Worm (Caenorhabditis elegans): ENCODE data around the gene fbxb-59.

The fbxb-59 gene

ce11 chrV:20162290-20163104 lies 43.5 kb downstream of the fbxb-59 start (continued):
- TF ChIP-seq F26F4.8 (GFP tag; conservative IDR thresholded peaks at IDR 0.05) (no peak), mep-1 (tag; optimal IDR thresholded peaks at IDR 0.05) (peak; percentile 73)

- TF ChIP-seq lin-39 (tag; optimal IDR thresholded peaks at IDR 0.05) (no peak), nhr-48 (tag; optimal IDR thresholded peaks at IDR 0.05) (peak; percentile 44), jun-1 (tag; optimal IDR thresholded peaks at IDR 0.05) (peak; percentile 11), mxl-2 (GFP tag; conservative IDR thresholded peaks at IDR 0.05) (no peak), gei-8 (GFP tag; optimal IDR thresholded peaks at IDR 0.05) (no peak), nhr-102 (tag; optimal IDR thresholded peaks at IDR 0.05) (peak; percentile 33), spr-3 (GFP tag; optimal IDR thresholded peaks at IDR 0.05) (no peak), lin-29 (GFP tag; IDR thresholded peaks at IDR 0.05) (no peak), nhr-10 (tag; optimal IDR thresholded peaks at IDR 0.05) (no peak), aha-1 (tag) (peak; percentile 79), dmd-8 (GFP tag; IDR thresholded peaks at IDR 0.05) (0 out of 2 replicates have a peak, but pooled peaks have one; percentile 14), hif-1 (tag; optimal IDR thresholded peaks at IDR 0.05) (peak in 1 of 2 experiments; percentile 76), nhr-42 (GFP tag; IDR thresholded peaks at IDR 0.05) (0 out of 2 replicates have a peak, but pooled peaks have one; percentile 40), ceh-32 (tag; optimal IDR thresholded peaks at IDR 0.05; ENCODE audit: poor library complexity) (no peak), unc-62 (GFP tag; optimal IDR thresholded peaks at IDR 0.05 in 1 of 2) (peak in 1 of 2 experiments; percentile 56), unc-62 (tag; optimal IDR thresholded peaks at IDR 0.05) (no peak), lim-7 (GFP tag; IDR thresholded peaks at IDR 0.05) (no peak)
Measured at ce11 chrV:20161781-20162289, 44.2 kb downstream of the fbxb-59 start.

ce11 chrV:20158223-20158622 lies 47.8 kb downstream of the fbxb-59 start, which contains the start of gene F19B2.6:
TSS of gene F19B2.6 (plus strand) at chrV:20158523.
- TF ChIP-seq mdt-29 (GFP tag; IDR thresholded peaks at IDR 0.05) (no peak), ztf-11 (tag; optimal IDR thresholded peaks at IDR 0.05) (no peak), lin-13 (GFP tag; optimal IDR thresholded peaks at IDR 0.05) (no peak), madf-9 (GFP tag; conservative IDR thresholded peaks at IDR 0.05) (no peak), egl-27 (tag; optimal IDR thresholded peaks at IDR 0.05) (no peak), mxl-2 (GFP tag; conservative IDR thresholded peaks at IDR 0.05) (no peak), ceh-62 (tag; optimal IDR thresholded peaks at IDR 0.05) (no peak), F10B5.3 (tag; optimal IDR thresholded peaks at IDR 0.05) (no peak), ceh-28 (tag; optimal IDR thresholded peaks at IDR 0.05) (no peak)

Data from whole organism, L4 larva.